Fruit fly (Drosophila melanogaster) S2 (cell line): ENCODE data around the gene CG11857.

ENCODE experiments used
- CG8478 ChIP-seq: fragments of >200 bp; optimal IDR thresholded peaks from 2 replicates; lab custom pipeline; 2018
- CTCF ChIP-seq, 2 experiments: fragments of >200 bp; optimal IDR thresholded peaks; 2 replicates each; lab custom pipeline; 2018

dm6 chr3R:25245052-25245813, 13.5 kb upstream of the CG11857 start, which contains the start of gene bam:
- TF ChIP-seq CTCF (optimal IDR thresholded peaks at IDR 0.05; lab: Kevin White, UChicago) (peak; percentile 34 to 61), CG8478 (lab: Kevin White, UChicago) (no peak)
